Fruit fly (Drosophila melanogaster): ENCODE measurements around the gene Act5C.

DNA sequence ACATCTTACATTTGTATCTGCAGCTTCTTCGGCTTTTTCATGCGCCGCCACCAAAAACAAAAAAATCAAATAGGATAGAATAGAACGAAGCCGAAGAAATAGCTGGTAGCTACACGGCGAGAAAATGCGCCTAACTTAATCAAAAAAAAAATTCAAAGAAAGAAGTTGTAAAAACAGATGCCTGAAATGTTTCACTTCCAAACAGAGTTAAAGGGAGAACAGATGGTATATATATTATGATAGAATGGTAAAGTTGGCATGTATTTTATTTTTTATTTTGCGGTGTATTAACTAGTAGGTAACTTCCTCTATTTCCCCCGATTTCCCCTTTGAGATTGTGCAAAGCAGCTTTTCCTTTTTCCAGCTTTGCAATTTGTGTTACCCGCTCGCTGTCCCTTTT lies 23.7 kb downstream of the Act5C start:
- TF ChIP-seq CG18764 (GFP tag; optimal IDR thresholded peaks at IDR 0.05) (no peak), CG15601 (tag; optimal IDR thresholded peaks at IDR 0.05) (no peak), CG12769 (tag; optimal IDR thresholded peaks at IDR 0.05) (no peak), CG5953 (GFP tag; IDR thresholded peaks at IDR 0.05) (no peak), cato (GFP tag; optimal IDR thresholded peaks at IDR 0.05; ENCODE audit: borderline replicate concordance) (no peak), sens (GFP tag) (peak; percentile 70), Med (GFP tag) (no peak), Hr51 (GFP tag; optimal IDR thresholded peaks at IDR 0.05) (peak in 1 of 2 experiments; percentile 37), al (GFP tag; IDR thresholded peaks at IDR 0.05) (no peak), stc (GFP tag; IDR thresholded peaks at IDR 0.05) (no peak)

All from whole organism, embryonic.